Worm (Caenorhabditis elegans) whole organism, mixed stage, embryonic: ENCODE results near the gene ZK1098.6.

Source experiments
- ces-1 ChIP-seq: fragments of 150-350 bp; optimal IDR thresholded peaks from 2 replicates; lab custom pipeline; 2014; ENCODE audit warnings: missing biosample characterization, missing genetic modification reagents, missing genetic modification characterization
- elt-1 ChIP-seq: sonication (generic microtip); optimal IDR thresholded peaks from 2 replicates; lab custom pipeline; 2017; ENCODE audit warnings: missing genetic modification characterization, mild to moderate bottlenecking, missing compliant biosample characterization, antibody characterized with exemption, moderate library complexity, borderline replicate concordance; ENCODE audit not compliant: insufficient read depth
- elt-3 ChIP-seq: fragments of 150-350 bp; optimal IDR thresholded peaks from 2 replicates; lab custom pipeline; 2014; ENCODE audit warnings: missing biosample characterization, missing genetic modification characterization
- lsy-2 ChIP-seq: fragments of 150-350 bp; optimal IDR thresholded peaks from 2 replicates; lab custom pipeline; 2014; ENCODE audit warnings: missing biosample characterization, missing genetic modification characterization
- mep-1 ChIP-seq: fragments of 150-350 bp; optimal IDR thresholded peaks from 2 replicates; lab custom pipeline; 2017; ENCODE audit warnings: missing biosample characterization, missing genetic modification reagents, missing genetic modification characterization, inconsistent platforms
- nhr-237 ChIP-seq: fragments of 150-350 bp; optimal IDR thresholded peaks from 2 replicates; lab custom pipeline; 2014; ENCODE audit warnings: missing biosample characterization, missing genetic modification characterization
- nhr-76 ChIP-seq: sonication (generic microtip); optimal IDR thresholded peaks from 2 replicates; lab custom pipeline; 2017; ENCODE audit warnings: missing biosample characterization, missing genetic modification characterization
- pha-4 ChIP-seq: fragments of 150-350 bp; optimal IDR thresholded peaks from 2 replicates; lab custom pipeline; 2018; ENCODE audit warnings: missing biosample characterization, missing genetic modification reagents, missing genetic modification characterization
- snpc-4 ChIP-seq: fragments of 150-350 bp; optimal IDR thresholded peaks from 2 replicates; lab custom pipeline; 2014; ENCODE audit warnings: missing biosample characterization, missing genetic modification characterization
- unc-39 ChIP-seq: fragments of 150-350 bp; optimal IDR thresholded peaks from 2 replicates; lab custom pipeline; 2014; ENCODE audit warnings: missing biosample characterization, missing genetic modification characterization
- zip-8 ChIP-seq: fragments of 150-350 bp; optimal IDR thresholded peaks from 2 replicates; lab custom pipeline; 2014; ENCODE audit warnings: missing biosample characterization, missing genetic modification characterization

ce11 chrIII:9544820-9545219 lies 17.9 kb downstream of the ZK1098.6 start, which contains the start of gene ZK1098.12:
- TF ChIP-seq nhr-76 (tag; lab: Kevin White, UChicago) (no peak), nhr-237 (tag; lab: Kevin White, UChicago) (no peak), lsy-2 (tag; lab: Kevin White, UChicago) (no peak), mep-1 (no peak), snpc-4 (tag; lab: Kevin White, UChicago) (no peak), unc-39 (tag; lab: Kevin White, UChicago) (no peak), pha-4 (tag; lab: Kevin White, UChicago) (no peak), elt-1 (no peak), ces-1 (GFP tag; lab: Kevin White, UChicago) (no peak), zip-8 (tag; lab: Kevin White, UChicago) (no peak), elt-3 (no peak)
